Worm (Caenorhabditis elegans): ENCODE measurements around the gene gex-4.

The gex-4 gene

ce11 chrIII:12250114-12250792 lies 31.8 kb upstream of the gex-4 start, which contains the start of the genes tim-1 and Y75B8A.23 (continued):
- peak; percentile 94 for TF ChIP-seq mcd-1 (GFP tag; IDR thresholded peaks at IDR 0.05)
- peak; percentile 53 for TF ChIP-seq ztf-22 (GFP tag; optimal IDR thresholded peaks at IDR 0.05)
- peak; percentile 40; the same call in 1 of the 2 replicates for TF ChIP-seq cebp-1 (GFP tag; IDR thresholded peaks at IDR 0.05)
- TF ChIP-seq cebp-1 (tag; optimal IDR thresholded peaks at IDR 0.05), result peak; percentile 86
- TF ChIP-seq F33H1.4 (GFP tag; IDR thresholded peaks at IDR 0.05), result peak; percentile 80
- TF ChIP-seq ceh-27 (GFP tag; optimal IDR thresholded peaks at IDR 0.05), result peak; percentile 94
- peak; percentile 81 for TF ChIP-seq K12H6.12 (tag; optimal IDR thresholded peaks at IDR 0.05)
- peak; percentile 7 to 56 for TF ChIP-seq rec-8 (tag; optimal IDR thresholded peaks at IDR 0.05)
- peak; percentile 100 for TF ChIP-seq D2030.7 (GFP tag; IDR thresholded peaks at IDR 0.05)
- TF ChIP-seq lin-54 (GFP tag; optimal IDR thresholded peaks at IDR 0.05), result peak; percentile 97
- TF ChIP-seq mel-28 (tag; optimal IDR thresholded peaks at IDR 0.05; ENCODE audit: borderline replicate concordance), result peak; percentile 84
- peak; percentile 89 for TF ChIP-seq madf-3 (GFP tag; IDR thresholded peaks at IDR 0.05)
- peak; percentile 86 for TF ChIP-seq him-1 (tag; optimal IDR thresholded peaks at IDR 0.05)
- TF ChIP-seq F52B5.7 (tag; optimal IDR thresholded peaks at IDR 0.05), result peak; percentile 86
- TF ChIP-seq B0336.3 (GFP tag; IDR thresholded peaks at IDR 0.05), result peak; percentile 95
- peak; percentile 99 for TF ChIP-seq snpc-4 (GFP tag; optimal IDR thresholded peaks at IDR 0.05)
- TF ChIP-seq snpc-4 (tag; optimal IDR thresholded peaks at IDR 0.05), result peak; percentile 100
- 0 out of 2 replicates have a peak, but pooled peaks have one; percentile 11 for TF ChIP-seq lag-1 (GFP tag; IDR thresholded peaks at IDR 0.05)
- TF ChIP-seq akir-1 (GFP tag; optimal IDR thresholded peaks at IDR 0.05), result peak; percentile 81
- TF ChIP-seq madf-8 (GFP tag; conservative IDR thresholded peaks at IDR 0.05), result peak; percentile 79
- TF ChIP-seq sptf-2 (GFP tag; optimal IDR thresholded peaks at IDR 0.05), result no peak
- peak; percentile 14 for TF ChIP-seq ets-4 (GFP tag; optimal IDR thresholded peaks at IDR 0.05)
- peak; percentile 73 for TF ChIP-seq madf-10 (tag; optimal IDR thresholded peaks at IDR 0.05)
- peak; percentile 86 for TF ChIP-seq unc-130 (GFP tag; optimal IDR thresholded peaks at IDR 0.05)
- TF ChIP-seq somi-1 (GFP tag; optimal IDR thresholded peaks at IDR 0.05), result peak; percentile 33
- TF ChIP-seq nhr-27 (tag; optimal IDR thresholded peaks at IDR 0.05), result peak; percentile 13
- TF ChIP-seq ceh-100 (GFP tag; IDR thresholded peaks at IDR 0.05), result peak; percentile 89
- peak; percentile 88 for TF ChIP-seq Y53F4B.3 (GFP tag; IDR thresholded peaks at IDR 0.05)
- no peak for TF ChIP-seq Y67H2A.10 (GFP tag; conservative IDR thresholded peaks at IDR 0.05)
- TF ChIP-seq snpc-1.3 (tag; optimal IDR thresholded peaks at IDR 0.05; ENCODE audit: insufficient read depth), result peak; percentile 98
- peak; percentile 54 for TF ChIP-seq T07F8.4 (tag; optimal IDR thresholded peaks at IDR 0.05)
- TF ChIP-seq C17E4.6 (GFP tag; IDR thresholded peaks at IDR 0.05), result peak; percentile 86
- peak; percentile 86 for TF ChIP-seq gei-17 (GFP tag; optimal IDR thresholded peaks at IDR 0.05)
- 0 out of 2 replicates have a peak, but pooled peaks have one; percentile 61 for TF ChIP-seq let-526 (GFP tag; IDR thresholded peaks at IDR 0.05)
- TF ChIP-seq die-1 (tag; optimal IDR thresholded peaks at IDR 0.05), result peak; percentile 77
- TF ChIP-seq lin-40 (tag; optimal IDR thresholded peaks at IDR 0.05), result peak; percentile 96
- peak; percentile 80 for TF ChIP-seq B0035.1 (tag; optimal IDR thresholded peaks at IDR 0.05)
- TF ChIP-seq F55B11.4 (tag; optimal IDR thresholded peaks at IDR 0.05; ENCODE audit: borderline replicate concordance, insufficient read depth), result no peak
- TF ChIP-seq nhr-90 (tag; optimal IDR thresholded peaks at IDR 0.05), result no peak
- peak; percentile 80 for TF ChIP-seq ztf-26 (tag; optimal IDR thresholded peaks at IDR 0.05)
- TF ChIP-seq nfyb-1 (GFP tag; IDR thresholded peaks at IDR 0.05), result peak; percentile 98
- TF ChIP-seq dpff-1 (tag; optimal IDR thresholded peaks at IDR 0.05), result peak; percentile 93
- peak; percentile 92 for TF ChIP-seq B0019.2 (GFP tag; conservative IDR thresholded peaks at IDR 0.05)
- TF ChIP-seq lin-35 (GFP tag; optimal IDR thresholded peaks at IDR 0.05), result peak; percentile 2 to 95 (median 73)
- TF ChIP-seq ceh-58 (GFP tag; IDR thresholded peaks at IDR 0.05), result no peak
- peak; percentile 88 for TF ChIP-seq atf-7 (tag; optimal IDR thresholded peaks at IDR 0.05)
- peak; percentile 76 for TF ChIP-seq hsf-1 (GFP tag; IDR thresholded peaks at IDR 0.05)

All from whole organism, young adult.